Fruit fly (Drosophila melanogaster): Measurements from ENCODE around the gene Ufsp2.

Gene Ufsp2

DNA sequence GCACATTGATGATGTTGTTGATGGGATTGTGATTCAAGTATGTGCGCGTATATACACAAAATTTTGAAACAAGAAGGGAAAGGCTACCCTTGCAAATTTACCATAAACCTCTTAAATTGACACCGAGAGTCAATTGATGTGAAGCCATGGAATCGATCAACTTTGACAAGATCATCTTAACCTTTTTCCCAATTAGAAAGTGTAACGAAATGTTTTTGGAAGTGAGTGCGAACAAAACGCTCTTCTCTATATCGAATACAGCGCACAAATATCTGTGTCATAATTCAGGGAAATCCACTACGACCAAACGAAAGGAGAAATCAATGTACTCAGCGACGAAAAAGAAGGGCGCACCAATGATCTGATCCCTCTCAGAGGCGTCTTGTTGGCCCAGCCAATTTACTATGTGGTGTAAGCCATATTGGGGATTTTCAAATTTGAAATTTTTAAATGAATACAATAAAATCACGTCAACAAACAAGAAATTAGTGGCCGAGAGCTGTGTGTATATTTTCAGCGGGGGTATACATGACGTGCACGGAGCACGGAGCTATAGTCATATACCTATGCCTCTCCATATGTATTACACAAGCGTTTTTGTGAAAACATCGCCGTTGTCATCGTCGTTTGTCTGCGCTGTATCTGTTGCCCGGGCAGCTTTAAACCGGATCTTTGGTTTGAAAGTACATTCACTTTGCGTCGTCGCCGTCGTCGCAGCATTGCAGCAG is 42.8 kb upstream of the Ufsp2 start:
- TF ChIP-seq fru (GFP tag; optimal IDR thresholded peaks at IDR 0.05) (peak; percentile 92), Myc (optimal IDR thresholded peaks at IDR 0.05) (no peak), OdsH (GFP tag; optimal IDR thresholded peaks at IDR 0.05) (peak; percentile 92), Hnf4 (GFP tag; optimal IDR thresholded peaks at IDR 0.05) (peak; percentile 63), rgr (GFP tag; optimal IDR thresholded peaks at IDR 0.05) (peak; percentile 89), sv (GFP tag; optimal IDR thresholded peaks at IDR 0.05) (no peak), Hr83 (GFP tag; optimal IDR thresholded peaks at IDR 0.05; ENCODE audit: poor library complexity, severe bottlenecking) (no peak), HLH106 (tag; optimal IDR thresholded peaks at IDR 0.05) (peak; percentile 89), Dif (GFP tag; optimal IDR thresholded peaks at IDR 0.05; ENCODE audit: partially characterized antibody) (peak; percentile 1), foxo (GFP tag; optimal IDR thresholded peaks at IDR 0.05) (peak; percentile 59 to 92), Mio (GFP tag; optimal IDR thresholded peaks at IDR 0.05) (peak; percentile 23), Vsx2 (GFP tag; optimal IDR thresholded peaks at IDR 0.05; ENCODE audit: partially characterized antibody) (no peak), CG32264 (GFP tag; optimal IDR thresholded peaks at IDR 0.05) (peak; percentile 55), pan (optimal IDR thresholded peaks at IDR 0.05) (no peak), Dfd (GFP tag; optimal IDR thresholded peaks at IDR 0.05) (no peak), jim (GFP tag; optimal IDR thresholded peaks at IDR 0.05) (no peak), Jra (GFP tag; optimal IDR thresholded peaks at IDR 0.05) (peak; percentile 62), usp (GFP tag; optimal IDR thresholded peaks at IDR 0.05) (no peak), Abd-B (GFP tag; optimal IDR thresholded peaks at IDR 0.05) (no peak), N (GFP tag; optimal IDR thresholded peaks at IDR 0.05) (no peak), Sp1 (GFP tag; optimal IDR thresholded peaks at IDR 0.05) (peak; percentile 86), CG9705 (GFP tag; optimal IDR thresholded peaks at IDR 0.05) (peak; percentile 65), CrebA (GFP tag; optimal IDR thresholded peaks at IDR 0.05; ENCODE audit: borderline replicate concordance) (peak; percentile 60), br (GFP tag; optimal IDR thresholded peaks at IDR 0.05) (peak; percentile 92), ey (GFP tag; optimal IDR thresholded peaks at IDR 0.05) (peak; percentile 93), dmrt93B (GFP tag; optimal IDR thresholded peaks at IDR 0.05) (peak; percentile 84), Hr78 (GFP tag; optimal IDR thresholded peaks at IDR 0.05) (no peak), GATAd (GFP tag; optimal IDR thresholded peaks at IDR 0.05) (no peak), woc (GFP tag; optimal IDR thresholded peaks at IDR 0.05) (peak; percentile 93), tai (GFP tag; optimal IDR thresholded peaks at IDR 0.05) (peak; percentile 80), brk (GFP tag; optimal IDR thresholded peaks at IDR 0.05) (peak; percentile 8), dl (GFP tag; optimal IDR thresholded peaks at IDR 0.05; ENCODE audit: insufficient read depth in 1 of 2, partially characterized antibody in 2 of 2) (no peak), dsf (GFP tag; optimal IDR thresholded peaks at IDR 0.05; ENCODE audit: borderline replicate concordance) (no peak), lola (GFP tag; optimal IDR thresholded peaks at IDR 0.05) (no peak), sage (GFP tag; optimal IDR thresholded peaks at IDR 0.05) (peak; percentile 76), psq (GFP tag; optimal IDR thresholded peaks at IDR 0.05) (peak; percentile 74), h (GFP tag; optimal IDR thresholded peaks at IDR 0.05) (peak; percentile 93), Rel (GFP tag; optimal IDR thresholded peaks at IDR 0.05) (peak; percentile 45), Rel (tag; optimal IDR thresholded peaks at IDR 0.05) (peak; percentile 84)

DNA sequence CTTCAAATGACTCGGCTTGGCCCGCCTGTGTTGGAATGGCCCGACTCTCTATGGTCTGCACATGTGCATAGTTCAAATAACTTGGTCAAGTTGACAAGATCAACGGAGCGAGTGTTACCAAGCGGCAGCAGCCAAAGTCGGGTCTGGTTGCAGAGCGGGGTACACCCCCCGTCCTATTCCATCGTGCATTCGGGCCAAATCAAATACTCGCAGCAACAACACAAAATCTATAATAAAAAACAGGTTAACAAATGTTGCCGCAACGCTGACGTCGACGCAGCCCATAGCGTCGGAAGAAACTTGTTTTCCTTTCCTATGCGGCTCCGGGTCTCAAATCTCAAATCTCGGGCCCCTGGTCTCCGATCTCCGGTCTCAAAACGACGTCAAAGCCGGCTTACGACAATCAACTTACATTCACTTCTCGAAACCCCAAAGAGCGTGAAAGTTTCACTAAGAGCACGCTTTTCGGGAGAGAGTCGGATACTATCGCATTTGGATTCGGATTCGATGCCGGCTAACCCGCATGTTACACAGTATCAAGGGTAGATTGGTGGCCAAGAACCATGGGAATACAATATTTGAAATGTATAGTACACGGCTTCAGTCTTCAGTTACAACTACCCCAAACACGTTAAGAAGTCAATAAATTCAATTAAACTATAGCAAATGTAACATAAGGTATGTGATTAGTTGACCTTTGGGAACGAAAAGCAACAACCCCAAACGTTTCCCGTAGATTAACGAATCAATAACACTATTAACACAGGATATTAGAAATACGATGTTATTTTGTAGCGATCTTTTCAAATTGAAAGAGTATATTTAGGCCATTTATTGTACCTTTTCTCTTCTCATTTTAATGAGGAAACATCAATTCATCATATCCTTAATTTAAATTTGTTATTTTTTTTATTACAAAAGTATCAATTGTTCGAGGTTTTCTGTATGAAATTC is 41.8 kb upstream of the Ufsp2 start:
- peak; percentile 88 for TF ChIP-seq Dif (GFP tag; optimal IDR thresholded peaks at IDR 0.05; ENCODE audit: partially characterized antibody)
- TF ChIP-seq jim (GFP tag; optimal IDR thresholded peaks at IDR 0.05), result no peak
- no peak for TF ChIP-seq GATAd (GFP tag; optimal IDR thresholded peaks at IDR 0.05)
- TF ChIP-seq sage (GFP tag; optimal IDR thresholded peaks at IDR 0.05), result no peak
- TF ChIP-seq rgr (GFP tag; optimal IDR thresholded peaks at IDR 0.05), result peak; percentile 58
- no peak for TF ChIP-seq Dfd (GFP tag; optimal IDR thresholded peaks at IDR 0.05)
- peak; percentile 95 for TF ChIP-seq woc (GFP tag; optimal IDR thresholded peaks at IDR 0.05)
- no peak for TF ChIP-seq Myc (optimal IDR thresholded peaks at IDR 0.05)
- peak; percentile 75 for TF ChIP-seq Hnf4 (GFP tag; optimal IDR thresholded peaks at IDR 0.05)
- TF ChIP-seq psq (GFP tag; optimal IDR thresholded peaks at IDR 0.05), result peak; percentile 69
- no peak for TF ChIP-seq brk (GFP tag; optimal IDR thresholded peaks at IDR 0.05)
- TF ChIP-seq N (GFP tag; optimal IDR thresholded peaks at IDR 0.05), result no peak
- TF ChIP-seq Vsx2 (GFP tag; optimal IDR thresholded peaks at IDR 0.05; ENCODE audit: partially characterized antibody), result no peak
- peak; percentile 32 for TF ChIP-seq CG9705 (GFP tag; optimal IDR thresholded peaks at IDR 0.05)
- peak; percentile 89 for TF ChIP-seq pan (optimal IDR thresholded peaks at IDR 0.05)
- TF ChIP-seq Mio (GFP tag; optimal IDR thresholded peaks at IDR 0.05), result no peak
- TF ChIP-seq Rel (GFP tag; optimal IDR thresholded peaks at IDR 0.05), result no peak
- TF ChIP-seq Rel (tag; optimal IDR thresholded peaks at IDR 0.05), result peak; percentile 15
- TF ChIP-seq CG32264 (GFP tag; optimal IDR thresholded peaks at IDR 0.05), result no peak
- no peak for TF ChIP-seq Hr78 (GFP tag; optimal IDR thresholded peaks at IDR 0.05)
- TF ChIP-seq h (GFP tag; optimal IDR thresholded peaks at IDR 0.05), result peak; percentile 57
- peak; percentile 53 to 59 for TF ChIP-seq dl (GFP tag; optimal IDR thresholded peaks at IDR 0.05; ENCODE audit: insufficient read depth in 1 of 2, partially characterized antibody in 2 of 2)
- TF ChIP-seq br (GFP tag; optimal IDR thresholded peaks at IDR 0.05), result peak; percentile 65
- no peak for TF ChIP-seq Hr83 (GFP tag; optimal IDR thresholded peaks at IDR 0.05; ENCODE audit: poor library complexity, severe bottlenecking)
- TF ChIP-seq ey (GFP tag; optimal IDR thresholded peaks at IDR 0.05), result peak; percentile 75
- peak; percentile 71 for TF ChIP-seq fru (GFP tag; optimal IDR thresholded peaks at IDR 0.05)
- peak; percentile 32 to 76 for TF ChIP-seq foxo (GFP tag; optimal IDR thresholded peaks at IDR 0.05)
- TF ChIP-seq dmrt93B (GFP tag; optimal IDR thresholded peaks at IDR 0.05), result peak; percentile 78
- no peak for TF ChIP-seq dsf (GFP tag; optimal IDR thresholded peaks at IDR 0.05; ENCODE audit: borderline replicate concordance)
- TF ChIP-seq usp (GFP tag; optimal IDR thresholded peaks at IDR 0.05), result no peak
- peak; percentile 23 for TF ChIP-seq Jra (GFP tag; optimal IDR thresholded peaks at IDR 0.05)
- TF ChIP-seq sv (GFP tag; optimal IDR thresholded peaks at IDR 0.05), result peak; percentile 54
- TF ChIP-seq Abd-B (GFP tag; optimal IDR thresholded peaks at IDR 0.05), result no peak
- TF ChIP-seq HLH106 (tag; optimal IDR thresholded peaks at IDR 0.05), result peak; percentile 77
- peak; percentile 75 for TF ChIP-seq tai (GFP tag; optimal IDR thresholded peaks at IDR 0.05)
- peak; percentile 64 for TF ChIP-seq OdsH (GFP tag; optimal IDR thresholded peaks at IDR 0.05)
